Worm (Caenorhabditis elegans) whole organism, young adult: ENCODE data around the gene old-1.
A peak's percentile ranks its signal among the peaks of the same experiment; 100 is the strongest.

Source experiments
- C06A6.2 ChIP-seq: fragments of 200-800 bp; sonication (Bioruptor generic); conservative IDR thresholded peaks from 2 replicates; pipeline ENCODE4 v1.3.6; 2022; ENCODE audit warnings: missing genetic modification characterization, missing compliant biosample characterization
- C17E4.6 ChIP-seq: fragments of 200-800 bp; sonication (Bioruptor generic); IDR thresholded peaks from 2 replicates; pipeline ENCODE4 v1.3.6; 2022; ENCODE audit warnings: missing genetic modification reagents, missing genetic modification characterization, missing compliant biosample characterization
- F10E7.11 ChIP-seq: sonication (generic microtip); optimal IDR thresholded peaks from 2 replicates; lab custom pipeline; 2017; ENCODE audit warnings: mild to moderate bottlenecking, missing genetic modification characterization, moderate library complexity, missing compliant biosample characterization
- F23B12.7 ChIP-seq: sonication (generic microtip); optimal IDR thresholded peaks from 2 replicates; lab custom pipeline; 2017; ENCODE audit warnings: missing genetic modification characterization, mild to moderate bottlenecking, missing compliant biosample characterization, antibody characterized with exemption, moderate library complexity; ENCODE audit not compliant: insufficient read depth
- F33H1.4 ChIP-seq: fragments of 200-800 bp; sonication (Bioruptor generic); IDR thresholded peaks from 2 replicates; pipeline ENCODE4 v1.3.6; 2022; ENCODE audit warnings: missing genetic modification reagents, missing genetic modification characterization, missing compliant biosample characterization
- F37B4.10 ChIP-seq: fragments of 200-800 bp; sonication (Bioruptor generic); IDR thresholded peaks from 2 replicates; pipeline ENCODE4 v1.3.6; 2022; ENCODE audit warnings: missing genetic modification characterization, missing compliant biosample characterization
- K11D2.4 ChIP-seq: fragments of 200-800 bp; sonication (Bioruptor generic); IDR thresholded peaks from 2 replicates; pipeline ENCODE4 v1.3.6; 2022; ENCODE audit warnings: missing genetic modification reagents, missing genetic modification characterization, missing compliant biosample characterization
- T07F8.4 ChIP-seq: sonication (generic microtip); optimal IDR thresholded peaks from 2 replicates; lab custom pipeline; 2016; ENCODE audit warnings: mild to moderate bottlenecking, missing genetic modification characterization, moderate library complexity, missing compliant biosample characterization
- Y67H2A.10 ChIP-seq: fragments of 200-800 bp; sonication (Bioruptor generic); conservative IDR thresholded peaks from 2 replicates; pipeline ENCODE4 v1.3.6; 2022; ENCODE audit warnings: missing genetic modification reagents, missing genetic modification characterization, missing compliant biosample characterization
- Y95B8A.8 ChIP-seq: fragments of 200-800 bp; sonication (Bioruptor generic); IDR thresholded peaks from 2 replicates; pipeline ENCODE4 v1.3.6; 2022; ENCODE audit warnings: missing genetic modification reagents, missing genetic modification characterization, missing compliant biosample characterization
- ama-1 ChIP-seq, 3 experiments: fragments of 150-350 bp in 1 of 3; sonication (generic microtip) in 2 of 3; optimal IDR thresholded peaks; 2 replicates each; lab custom pipeline; 2014 to 2018; ENCODE audit warnings: missing biosample characterization in 2 of 3, missing genetic modification characterization in 2 of 3, missing genetic modification reagents in 2 of 3
- aptf-3 ChIP-seq: fragments of 200-800 bp; sonication (Bioruptor generic); IDR thresholded peaks from 2 replicates; pipeline ENCODE4 v1.3.6; 2022; ENCODE audit warnings: missing genetic modification characterization, missing compliant biosample characterization
- ceh-100 ChIP-seq: fragments of 200-800 bp; sonication (Bioruptor generic); IDR thresholded peaks from 2 replicates; pipeline ENCODE4 v1.3.6; 2022; ENCODE audit warnings: missing genetic modification reagents, missing genetic modification characterization, missing compliant biosample characterization
- ceh-91 ChIP-seq: fragments of 200-800 bp; sonication (Bioruptor generic); IDR thresholded peaks from 2 replicates; pipeline ENCODE4 v1.3.6; 2022; ENCODE audit warnings: missing genetic modification reagents, missing genetic modification characterization, missing compliant biosample characterization
- dox-1 ChIP-seq: fragments of 200-800 bp; sonication (Bioruptor generic); IDR thresholded peaks from 2 replicates; pipeline ENCODE4 v1.3.6; 2022; ENCODE audit warnings: missing genetic modification reagents, missing genetic modification characterization, missing compliant biosample characterization
- efl-1 ChIP-seq: fragments of 150-350 bp; optimal IDR thresholded peaks from 2 replicates; lab custom pipeline; 2014; ENCODE audit warnings: missing biosample characterization, missing genetic modification reagents, missing genetic modification characterization
- egl-18 ChIP-seq: fragments of 200-800 bp; sonication (Bioruptor generic); IDR thresholded peaks from 2 replicates; pipeline ENCODE4 v1.3.6; 2022; ENCODE audit warnings: missing genetic modification reagents, missing genetic modification characterization, missing compliant biosample characterization
- egl-44 ChIP-seq: fragments of 200-800 bp; sonication (Bioruptor generic); IDR thresholded peaks from 2 replicates; pipeline ENCODE4 v1.3.6; 2022; ENCODE audit warnings: missing genetic modification reagents, missing genetic modification characterization, missing compliant biosample characterization
- ets-4 ChIP-seq: fragments of 200-800 bp; sonication (Bioruptor generic); optimal IDR thresholded peaks from 2 replicates; lab custom pipeline; 2018; ENCODE audit warnings: mild to moderate bottlenecking, missing genetic modification characterization, missing compliant biosample characterization
- hsf-1 ChIP-seq: fragments of 200-800 bp; sonication (Bioruptor generic); IDR thresholded peaks from 2 replicates; pipeline ENCODE4 v1.3.6; 2022; ENCODE audit warnings: missing genetic modification reagents, missing genetic modification characterization, missing compliant biosample characterization
- lag-1 ChIP-seq: fragments of 200-800 bp; sonication (Bioruptor generic); IDR thresholded peaks from 2 replicates; pipeline ENCODE4 v1.3.6; 2022; ENCODE audit warnings: missing genetic modification reagents, missing genetic modification characterization, missing compliant biosample characterization
- lin-26 ChIP-seq: fragments of 200-800 bp; sonication (Bioruptor generic); IDR thresholded peaks from 2 replicates; pipeline ENCODE4 v1.3.6; 2022; ENCODE audit warnings: missing genetic modification reagents, missing genetic modification characterization, missing compliant biosample characterization
- lin-40 ChIP-seq: sonication (generic microtip); optimal IDR thresholded peaks from 2 replicates; lab custom pipeline; 2016; ENCODE audit warnings: missing genetic modification characterization, mild to moderate bottlenecking, missing compliant biosample characterization, missing genotype, missing genetic modification reagents
- lin-54 ChIP-seq: fragments of 200-800 bp; sonication (Bioruptor generic); optimal IDR thresholded peaks from 2 replicates; lab custom pipeline; 2018; ENCODE audit warnings: mild to moderate bottlenecking, missing genetic modification characterization, missing compliant biosample characterization
- lir-1 ChIP-seq: fragments of 200-800 bp; sonication (Bioruptor generic); conservative IDR thresholded peaks from 2 replicates; pipeline ENCODE4 v1.3.6; 2022; ENCODE audit warnings: missing genetic modification reagents, missing genetic modification characterization, missing compliant biosample characterization
- lsl-1 ChIP-seq: fragments of 200-800 bp; sonication (Bioruptor generic); optimal IDR thresholded peaks from 2 replicates; lab custom pipeline; 2018; ENCODE audit warnings: mild to moderate bottlenecking, missing genetic modification characterization, moderate library complexity, missing compliant biosample characterization
- madf-3 ChIP-seq: fragments of 200-800 bp; sonication (Bioruptor generic); IDR thresholded peaks from 2 replicates; pipeline ENCODE4 v1.3.6; 2022; ENCODE audit warnings: missing genetic modification reagents, missing genetic modification characterization, missing compliant biosample characterization
- madf-6 ChIP-seq: fragments of 200-800 bp; sonication (Bioruptor generic); IDR thresholded peaks from 2 replicates; pipeline ENCODE4 v1.3.6; 2022; ENCODE audit warnings: missing genetic modification reagents, missing genetic modification characterization, missing compliant biosample characterization
- madf-8 ChIP-seq: fragments of 200-800 bp; sonication (Bioruptor generic); conservative IDR thresholded peaks from 2 replicates; pipeline ENCODE4 v1.3.6; 2022; ENCODE audit warnings: missing genetic modification reagents, missing genetic modification characterization, missing compliant biosample characterization
- nfya-1 ChIP-seq: sonication (generic microtip); optimal IDR thresholded peaks from 2 replicates; lab custom pipeline; 2017; ENCODE audit warnings: antibody characterized with exemption, missing compliant biosample characterization, missing genetic modification characterization, borderline replicate concordance; ENCODE audit not compliant: insufficient read depth
- nfyb-1 ChIP-seq: fragments of 200-800 bp; sonication (Bioruptor generic); IDR thresholded peaks from 2 replicates; pipeline ENCODE4 v1.3.6; 2022; ENCODE audit warnings: missing genetic modification reagents, missing genetic modification characterization, missing compliant biosample characterization
- nhr-80 ChIP-seq: sonication (generic microtip); optimal IDR thresholded peaks from 2 replicates; lab custom pipeline; 2016; ENCODE audit warnings: missing genetic modification characterization, missing compliant biosample characterization
- rcor-1 ChIP-seq: fragments of 200-800 bp; sonication (Bioruptor generic); IDR thresholded peaks from 2 replicates; pipeline ENCODE4 v1.3.6; 2022; ENCODE audit warnings: missing genetic modification reagents, missing genetic modification characterization, missing compliant biosample characterization
- rec-8 ChIP-seq, 2 experiments: sonication (generic microtip); optimal IDR thresholded peaks; 2 replicates each; lab custom pipeline; 2016; ENCODE audit warnings: mild to moderate bottlenecking in 2 of 2, missing genetic modification characterization in 2 of 2, missing genetic modification reagents in 2 of 2, missing genotype in 2 of 2, missing biosample characterization in 1 of 2, missing compliant biosample characterization in 1 of 2, moderate library complexity in 1 of 2
- rpc-1 ChIP-seq, 2 experiments: fragments of 150-350 bp in 1 of 2; sonication (generic microtip) in 1 of 2; optimal IDR thresholded peaks; 2 replicates each; lab custom pipeline; 2014 to 2018; ENCODE audit warnings: missing biosample characterization in 1 of 2, missing genetic modification characterization in 1 of 2, missing genetic modification reagents in 1 of 2, missing genotype in 1 of 2
- snpc-1.1 ChIP-seq: sonication (generic microtip); optimal IDR thresholded peaks from 2 replicates; lab custom pipeline; 2017; ENCODE audit warnings: missing genetic modification characterization, mild to moderate bottlenecking, missing compliant biosample characterization, antibody characterized with exemption, moderate library complexity, missing genotype, missing genetic modification reagents; ENCODE audit not compliant: insufficient read depth
- snpc-1.3 ChIP-seq: sonication (generic microtip); optimal IDR thresholded peaks from 2 replicates; lab custom pipeline; 2017; ENCODE audit warnings: missing genetic modification characterization, mild to moderate bottlenecking, missing compliant biosample characterization, antibody characterized with exemption, moderate library complexity, missing genotype, missing genetic modification reagents; ENCODE audit not compliant: insufficient read depth
- snpc-3.4 ChIP-seq: sonication (generic microtip); optimal IDR thresholded peaks from 2 replicates; lab custom pipeline; 2017; ENCODE audit warnings: missing genetic modification characterization, mild to moderate bottlenecking, missing compliant biosample characterization, antibody characterized with exemption, moderate library complexity, missing genotype, missing genetic modification reagents
- snpc-4 ChIP-seq, 5 experiments: fragments of 150-350 bp in 1 of 5; sonication (generic microtip) in 4 of 5; optimal IDR thresholded peaks; 2 replicates each; lab custom pipeline; 2014 to 2018; ENCODE audit warnings: missing genetic modification characterization in 5 of 5, missing biosample characterization in 3 of 5, antibody characterized with exemption in 2 of 5, mild to moderate bottlenecking in 2 of 5, missing compliant biosample characterization in 2 of 5, missing genotype in 2 of 5, moderate library complexity in 2 of 5, missing genetic modification reagents in 1 of 5
- somi-1 ChIP-seq: fragments of 200-800 bp; sonication (Bioruptor generic); optimal IDR thresholded peaks from 2 replicates; lab custom pipeline; 2018; ENCODE audit warnings: mild to moderate bottlenecking, missing genetic modification characterization, missing compliant biosample characterization
- tbp1 ChIP-seq: fragments of 200-800 bp; sonication (Bioruptor generic); optimal IDR thresholded peaks from 2 replicates; lab custom pipeline; 2018; ENCODE audit warnings: mild to moderate bottlenecking, missing genetic modification characterization, missing compliant biosample characterization
- unc-62 ChIP-seq: fragments of 150-350 bp; optimal IDR thresholded peaks from 2 replicates; lab custom pipeline; 2014; ENCODE audit warnings: missing biosample characterization, missing genetic modification reagents, missing genetic modification characterization
- zim-3 ChIP-seq: sonication (generic microtip); optimal IDR thresholded peaks from 2 replicates; lab custom pipeline; 2017; ENCODE audit warnings: mild to moderate bottlenecking, missing genetic modification characterization, moderate library complexity, missing compliant biosample characterization
- ztf-22 ChIP-seq: fragments of 200-800 bp; sonication (Bioruptor generic); optimal IDR thresholded peaks from 2 replicates; lab custom pipeline; 2018; ENCODE audit warnings: mild to moderate bottlenecking, missing genetic modification characterization, moderate library complexity, missing compliant biosample characterization
- ztf-3 ChIP-seq: fragments of 200-800 bp; sonication (Bioruptor generic); optimal IDR thresholded peaks from 2 replicates; lab custom pipeline; 2018; ENCODE audit warnings: mild to moderate bottlenecking, missing genetic modification characterization, missing compliant biosample characterization
- ztf-6 ChIP-seq: fragments of 200-800 bp; sonication (Bioruptor generic); IDR thresholded peaks from 2 replicates; pipeline ENCODE4 v1.3.6; 2022; ENCODE audit warnings: missing genetic modification reagents, missing genetic modification characterization, missing compliant biosample characterization

Gene old-1

DNA sequence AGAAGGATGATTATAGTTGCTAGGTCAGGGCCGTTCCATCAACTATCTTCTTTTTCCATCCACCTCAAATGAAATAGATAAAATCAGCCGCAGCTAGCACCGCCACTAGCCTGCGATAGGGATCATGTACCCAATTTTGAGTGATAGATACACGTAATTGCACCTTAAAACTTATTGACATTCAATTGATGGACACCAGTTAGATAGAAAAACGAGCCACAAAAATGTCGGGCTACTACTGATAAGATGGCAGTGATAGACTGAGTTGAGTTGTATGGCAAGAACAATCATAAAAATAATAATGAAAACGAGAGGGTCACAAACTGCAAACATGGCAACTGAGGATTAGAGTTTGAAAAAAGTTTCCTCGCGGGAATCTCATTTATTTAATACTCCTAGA is 23.3 kb upstream of the old-1 start:
- TF ChIP-seq egl-44 (GFP tag; lab: Robert Waterston, UW) (peak; percentile 15; the same call in 1 of the 2 replicates), nfyb-1 (GFP tag; lab: Robert Waterston, UW) (peak; percentile 21; the same call in 1 of the 2 replicates), C17E4.6 (GFP tag; lab: Robert Waterston, UW) (no peak), snpc-1.3 (tag; lab: Kevin White, UChicago) (no peak), lir-1 (GFP tag; lab: Robert Waterston, UW) (no peak), dox-1 (GFP tag; lab: Robert Waterston, UW) (peak; percentile 38; the same call in 1 of the 2 replicates), F23B12.7 (tag; lab: Kevin White, UChicago) (no peak), ceh-100 (GFP tag; lab: Robert Waterston, UW) (no peak), snpc-1.1 (no peak), ztf-3 (GFP tag; lab: Kevin White, UChicago) (no peak), K11D2.4 (GFP tag; lab: Robert Waterston, UW) (no peak), lsl-1 (GFP tag; lab: Kevin White, UChicago) (no peak), lin-40 (tag; lab: Kevin White, UChicago) (no peak), ama-1 (optimal IDR thresholded peaks at IDR 0.05; lab: Kevin White, UChicago) (no peak), ama-1 (GFP tag; optimal IDR thresholded peaks at IDR 0.05; lab: Kevin White, UChicago) (no peak), nfya-1 (no peak), Y67H2A.10 (no peak), C06A6.2 (GFP tag; lab: Robert Waterston, UW) (no peak), rec-8 (tag; optimal IDR thresholded peaks at IDR 0.05; lab: Kevin White, UChicago) (no peak), madf-3 (GFP tag; lab: Robert Waterston, UW) (no peak), F37B4.10 (GFP tag; lab: Robert Waterston, UW) (no peak), lag-1 (GFP tag; lab: Robert Waterston, UW) (no peak), F10E7.11 (tag; lab: Kevin White, UChicago) (no peak), ztf-6 (GFP tag; lab: Robert Waterston, UW) (no peak), rcor-1 (GFP tag; lab: Robert Waterston, UW) (no peak), F33H1.4 (GFP tag; lab: Robert Waterston, UW) (no peak), Y95B8A.8 (GFP tag; lab: Robert Waterston, UW) (no peak), snpc-4 (GFP tag; optimal IDR thresholded peaks at IDR 0.05; lab: Kevin White, UChicago) (no peak), snpc-4 (tag; optimal IDR thresholded peaks at IDR 0.05; lab: Kevin White, UChicago) (peak in 1 of 4 experiments; percentile 29), ceh-91 (GFP tag; lab: Robert Waterston, UW) (no peak), tbp1 (GFP tag; lab: Kevin White, UChicago) (peak; percentile 4), hsf-1 (GFP tag; lab: Robert Waterston, UW) (no peak), zim-3 (tag; lab: Kevin White, UChicago) (no peak), snpc-3.4 (tag; lab: Kevin White, UChicago) (no peak), nhr-80 (tag; lab: Kevin White, UChicago) (peak; percentile 97), ets-4 (GFP tag; lab: Kevin White, UChicago) (peak; percentile 71), somi-1 (GFP tag; lab: Kevin White, UChicago) (no peak), efl-1 (GFP tag; lab: Kevin White, UChicago) (no peak), lin-26 (GFP tag; lab: Robert Waterston, UW) (peak; percentile 68; the same call in 1 of the 2 replicates), rpc-1 (optimal IDR thresholded peaks at IDR 0.05; lab: Kevin White, UChicago) (no peak), rpc-1 (tag; optimal IDR thresholded peaks at IDR 0.05; lab: Kevin White, UChicago) (no peak), T07F8.4 (tag; lab: Kevin White, UChicago) (no peak), lin-54 (GFP tag; lab: Kevin White, UChicago) (peak; percentile 21), ztf-22 (peak; percentile 55), egl-18 (GFP tag; lab: Robert Waterston, UW) (no peak), aptf-3 (no peak), madf-6 (GFP tag; lab: Robert Waterston, UW) (peak; percentile 33; the same call in 1 of the 2 replicates), unc-62 (GFP tag; lab: Kevin White, UChicago) (peak; percentile 34), madf-8 (no peak)
